Worm (Caenorhabditis elegans) whole organism, L3 larva: ENCODE results near the gene frpr-1.

Source experiments
- R02D3.7 ChIP-seq: fragments of 150-350 bp; optimal IDR thresholded peaks from 2 replicates; lab custom pipeline; 2014; ENCODE audit warnings: missing biosample characterization, missing genetic modification characterization
- ZK546.5 ChIP-seq: sonication (generic microtip); optimal IDR thresholded peaks from 2 replicates; lab custom pipeline; 2017; ENCODE audit warnings: missing biosample characterization, missing genetic modification characterization
- aly-2 ChIP-seq: fragments of 150-350 bp; optimal IDR thresholded peaks from 2 replicates; lab custom pipeline; 2014; ENCODE audit warnings: missing biosample characterization, missing genetic modification characterization
- ceh-16 ChIP-seq: sonication (generic microtip); optimal IDR thresholded peaks from 2 replicates; lab custom pipeline; 2017; ENCODE audit warnings: missing biosample characterization, missing genetic modification characterization
- ceh-28 ChIP-seq: fragments of 150-350 bp; optimal IDR thresholded peaks from 2 replicates; lab custom pipeline; 2014; ENCODE audit warnings: missing biosample characterization, missing genetic modification reagents, missing genetic modification characterization
- ceh-9 ChIP-seq: sonication (generic microtip); optimal IDR thresholded peaks from 2 replicates; lab custom pipeline; 2018; ENCODE audit warnings: missing biosample characterization, missing genetic modification characterization
- egl-5 ChIP-seq: fragments of 150-350 bp; optimal IDR thresholded peaks from 2 replicates; lab custom pipeline; 2017; ENCODE audit warnings: missing biosample characterization, missing genetic modification reagents, missing genetic modification characterization, inconsistent platforms
- elt-2 ChIP-seq: sonication (generic microtip); optimal IDR thresholded peaks from 2 replicates; lab custom pipeline; 2016; ENCODE audit warnings: missing genetic modification reagents, mild to moderate bottlenecking, missing genetic modification characterization, missing compliant biosample characterization
- eor-1 ChIP-seq, 2 experiments: fragments of 150-350 bp; optimal IDR thresholded peaks; 2 replicates each; lab custom pipeline; 2014 to 2018; ENCODE audit warnings: missing biosample characterization in 2 of 2, missing genetic modification characterization in 2 of 2
- fkh-10 ChIP-seq: sonication (generic microtip); optimal IDR thresholded peaks from 2 replicates; lab custom pipeline; 2017; ENCODE audit warnings: missing biosample characterization, missing genetic modification reagents, missing genetic modification characterization
- fkh-2 ChIP-seq: fragments of 150-350 bp; optimal IDR thresholded peaks from 2 replicates; lab custom pipeline; 2014; ENCODE audit warnings: missing biosample characterization, missing genetic modification reagents, missing genetic modification characterization
- fos-1 ChIP-seq: fragments of 150-350 bp; optimal IDR thresholded peaks from 2 replicates; lab custom pipeline; 2014; ENCODE audit warnings: missing biosample characterization, missing genetic modification characterization
- hmg-11 ChIP-seq: sonication (generic microtip); optimal IDR thresholded peaks from 2 replicates; lab custom pipeline; 2016; ENCODE audit warnings: missing genetic modification characterization, missing compliant biosample characterization
- jun-1 ChIP-seq: fragments of 150-350 bp; optimal IDR thresholded peaks from 2 replicates; lab custom pipeline; 2014; ENCODE audit warnings: missing biosample characterization, missing genetic modification reagents, missing genetic modification characterization
- lin-15B ChIP-seq: fragments of 150-350 bp; optimal IDR thresholded peaks from 2 replicates; lab custom pipeline; 2014; ENCODE audit warnings: missing biosample characterization, missing genetic modification characterization
- lin-39 ChIP-seq: fragments of 150-350 bp; optimal IDR thresholded peaks from 2 replicates; lab custom pipeline; 2018; ENCODE audit warnings: missing biosample characterization, missing genetic modification reagents, missing genetic modification characterization
- nfya-1 ChIP-seq: sonication (generic microtip); optimal IDR thresholded peaks from 2 replicates; lab custom pipeline; 2017; ENCODE audit warnings: missing genetic modification characterization, mild to moderate bottlenecking, missing compliant biosample characterization, antibody characterized with exemption, moderate library complexity; ENCODE audit not compliant: insufficient read depth
- nhr-23 ChIP-seq: fragments of 150-350 bp; optimal IDR thresholded peaks from 2 replicates; lab custom pipeline; 2014; ENCODE audit warnings: missing biosample characterization, missing genetic modification reagents, missing genetic modification characterization
- nhr-237 ChIP-seq: fragments of 150-350 bp; optimal IDR thresholded peaks from 2 replicates; lab custom pipeline; 2014; ENCODE audit warnings: missing biosample characterization, missing genetic modification characterization
- nhr-25 ChIP-seq: sonication (generic microtip); optimal IDR thresholded peaks from 2 replicates; lab custom pipeline; 2017; ENCODE audit warnings: missing biosample characterization, missing genetic modification characterization
- nhr-28 ChIP-seq: fragments of 150-350 bp; optimal IDR thresholded peaks from 2 replicates; lab custom pipeline; 2014; ENCODE audit warnings: missing biosample characterization, missing genetic modification characterization
- nhr-43 ChIP-seq: sonication (generic microtip); optimal IDR thresholded peaks from 2 replicates; lab custom pipeline; 2016; ENCODE audit warnings: mild to moderate bottlenecking, missing genetic modification characterization, missing compliant biosample characterization; ENCODE audit not compliant: poor library complexity, severe bottlenecking
- nhr-77 ChIP-seq: fragments of 150-350 bp; optimal IDR thresholded peaks from 2 replicates; lab custom pipeline; 2014; ENCODE audit warnings: missing biosample characterization, missing genetic modification characterization
- pha-4 ChIP-seq: fragments of 150-350 bp; optimal IDR thresholded peaks from 2 replicates; lab custom pipeline; 2014; ENCODE audit warnings: missing biosample characterization, missing genetic modification reagents, missing genetic modification characterization
- pqm-1 ChIP-seq: fragments of 150-350 bp; optimal IDR thresholded peaks from 2 replicates; lab custom pipeline; 2017; ENCODE audit warnings: missing biosample characterization, missing genetic modification characterization, inconsistent platforms
- sea-2 ChIP-seq: fragments of 150-350 bp; sonication (generic microtip); optimal IDR thresholded peaks from 4 replicates; lab custom pipeline; 2014; ENCODE audit warnings: missing biosample characterization, missing genetic modification reagents, missing genetic modification characterization
- snpc-4 ChIP-seq: fragments of 150-350 bp; optimal IDR thresholded peaks from 2 replicates; lab custom pipeline; 2014; ENCODE audit warnings: missing biosample characterization, missing genetic modification characterization
- unc-39 ChIP-seq: sonication (generic microtip); optimal IDR thresholded peaks from 4 replicates; lab custom pipeline; 2017; ENCODE audit warnings: missing biosample characterization, missing genetic modification characterization
- unc-62 ChIP-seq: fragments of 150-350 bp; sonication (generic microtip); optimal IDR thresholded peaks from 4 replicates; lab custom pipeline; 2014; ENCODE audit warnings: missing biosample characterization, missing genetic modification reagents, missing genetic modification characterization
- ztf-4 ChIP-seq: fragments of 150-350 bp; optimal IDR thresholded peaks from 2 replicates; lab custom pipeline; 2014; ENCODE audit warnings: missing biosample characterization, missing genetic modification characterization

Gene frpr-1

ce11 chrX:8117827-8118317, 11.6 kb downstream of the frpr-1 start:
- TF ChIP-seq fkh-10 (no peak), R02D3.7 (tag; lab: Kevin White, UChicago) (no peak), nfya-1 (tag; lab: Kevin White, UChicago) (no peak), eor-1 (tag; optimal IDR thresholded peaks at IDR 0.05; lab: Kevin White, UChicago) (no peak), unc-39 (no peak), nhr-237 (tag; lab: Kevin White, UChicago) (no peak), nhr-77 (tag; lab: Kevin White, UChicago) (no peak)

ce11 chrX:8116157-8116556, 13.3 kb downstream of the frpr-1 start, which contains the start of gene hlh-8:
Gene hlh-8, plus strand, starts transcription at chrX:8116457.
- no peak for TF ChIP-seq nhr-77 (tag; lab: Kevin White, UChicago)
- no peak for TF ChIP-seq eor-1 (tag; optimal IDR thresholded peaks at IDR 0.05; lab: Kevin White, UChicago)
- no peak for TF ChIP-seq lin-15B (tag; lab: Kevin White, UChicago)
- no peak for TF ChIP-seq jun-1 (tag; lab: Kevin White, UChicago)
- TF ChIP-seq sea-2 (GFP tag; lab: Kevin White, UChicago) = no peak
- TF ChIP-seq nfya-1 (tag; lab: Kevin White, UChicago) = no peak
- TF ChIP-seq snpc-4 (tag; lab: Kevin White, UChicago) = no peak
- TF ChIP-seq nhr-23 (tag; lab: Kevin White, UChicago) = no peak
- no peak for TF ChIP-seq hmg-11 (tag; lab: Kevin White, UChicago)
- no peak for TF ChIP-seq pqm-1 (tag; lab: Kevin White, UChicago)
- no peak for TF ChIP-seq unc-62 (GFP tag; lab: Kevin White, UChicago)
- no peak for TF ChIP-seq fos-1 (tag; lab: Kevin White, UChicago)
- TF ChIP-seq fkh-2 (tag; lab: Kevin White, UChicago) = no peak
- no peak for TF ChIP-seq nhr-43 (tag; lab: Kevin White, UChicago)

ce11 chrX:8110193-8110592, 19.2 kb downstream of the frpr-1 start, which contains the start of gene K07E3.1:
Gene K07E3.1, plus strand, starts transcription at chrX:8110439.
- TF ChIP-seq snpc-4 (tag; lab: Kevin White, UChicago) (no peak), elt-2 (tag; lab: Kevin White, UChicago) (no peak), unc-62 (GFP tag; lab: Kevin White, UChicago) (no peak), fos-1 (tag; lab: Kevin White, UChicago) (no peak), egl-5 (tag; lab: Kevin White, UChicago) (no peak), ceh-9 (no peak), fkh-10 (no peak), unc-39 (no peak), nhr-25 (tag; lab: Kevin White, UChicago) (no peak), pqm-1 (tag; lab: Kevin White, UChicago) (no peak)

ce11 chrX:8109531-8109930, 19.9 kb downstream of the frpr-1 start:
- peak; percentile 26 for TF ChIP-seq hmg-11 (tag; lab: Kevin White, UChicago)
- TF ChIP-seq nhr-23 (tag; lab: Kevin White, UChicago) = peak; percentile 3
- peak; percentile 63 for TF ChIP-seq pha-4 (tag; lab: Kevin White, UChicago)
- peak; percentile 52 for TF ChIP-seq nfya-1 (tag; lab: Kevin White, UChicago)
- no peak for TF ChIP-seq nhr-28 (tag; lab: Kevin White, UChicago)
- TF ChIP-seq nhr-25 (tag; lab: Kevin White, UChicago) = peak; percentile 41
- TF ChIP-seq lin-39 (tag; lab: Kevin White, UChicago) = peak; percentile 51
- TF ChIP-seq nhr-77 (tag; lab: Kevin White, UChicago) = no peak
- peak; percentile 43 for TF ChIP-seq elt-2 (tag; lab: Kevin White, UChicago)
- TF ChIP-seq ZK546.5 (tag; lab: Kevin White, UChicago) = no peak

- TF ChIP-seq sea-2 (GFP tag; lab: Kevin White, UChicago) (no peak), ceh-28 (tag; lab: Kevin White, UChicago) (no peak), snpc-4 (tag; lab: Kevin White, UChicago) (no peak), ceh-16 (tag; lab: Kevin White, UChicago) (no peak), unc-62 (GFP tag; lab: Kevin White, UChicago) (no peak), lin-15B (tag; lab: Kevin White, UChicago) (no peak), ztf-4 (no peak), aly-2 (no peak)
These were observed 21.5 kb downstream of the frpr-1 start, which contains the start of gene K07E3.9 for ce11 chrX:8107921-8108320. Gene K07E3.9, plus strand, starts transcription at chrX:8108221.
